Worm (Caenorhabditis elegans) whole organism, mixed stage, embryonic: ENCODE measurements around the gene srw-56.

Experiments used
- elt-1 ChIP-seq: sonication (generic microtip); optimal IDR thresholded peaks from 2 replicates; lab custom pipeline; 2017; ENCODE audit warnings: missing genetic modification characterization, mild to moderate bottlenecking, missing compliant biosample characterization, antibody characterized with exemption, moderate library complexity, borderline replicate concordance; ENCODE audit not compliant: insufficient read depth
- lin-13 ChIP-seq: fragments of 150-350 bp; optimal IDR thresholded peaks from 2 replicates; lab custom pipeline; 2014; ENCODE audit warnings: missing biosample characterization, missing genetic modification characterization
- mab-5 ChIP-seq: fragments of 150-350 bp; optimal IDR thresholded peaks from 2 replicates; lab custom pipeline; 2014; ENCODE audit warnings: missing biosample characterization, missing genetic modification characterization
- unc-39 ChIP-seq: fragments of 150-350 bp; optimal IDR thresholded peaks from 2 replicates; lab custom pipeline; 2014; ENCODE audit warnings: missing biosample characterization, missing genetic modification characterization
- unc-62 ChIP-seq: fragments of 150-350 bp; optimal IDR thresholded peaks from 2 replicates; lab custom pipeline; 2014; ENCODE audit warnings: missing biosample characterization, missing genetic modification reagents, missing genetic modification characterization

DNA sequence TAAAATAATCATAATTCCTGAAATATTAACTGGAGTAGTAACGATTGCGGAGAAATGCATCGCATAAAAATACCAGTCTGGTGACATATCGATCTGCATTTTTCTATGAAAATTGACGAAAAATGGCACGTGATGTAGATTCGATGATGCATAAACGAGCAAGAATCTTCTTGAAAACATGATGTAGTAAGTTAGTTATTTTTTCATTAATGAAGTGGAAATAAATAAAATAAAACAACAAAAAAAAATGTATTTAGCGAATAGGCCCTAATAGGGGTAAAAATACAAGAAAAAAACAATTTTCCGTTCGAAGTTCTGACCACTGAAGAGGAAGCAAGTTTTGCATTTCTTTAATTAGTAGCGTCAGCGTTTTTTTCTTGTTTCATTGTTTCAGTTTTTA is 12.5 kb upstream of the srw-56 start, which contains the start of gene sri-2:
- TF ChIP-seq unc-39 (tag; lab: Kevin White, UChicago) (no peak), lin-13 (tag; lab: Kevin White, UChicago) (no peak), elt-1 (tag; lab: Kevin White, UChicago) (no peak), unc-62 (GFP tag; lab: Kevin White, UChicago) (no peak), mab-5 (no peak)
